Worm (Caenorhabditis elegans) whole organism, L4 larva: ENCODE data around the gene fbxb-60.
"Not testable (repeated sequence)": the region's sequence is repeated elsewhere in the genome, so short reads cannot be mapped to it uniquely, and the experiment has no call there.

Experiments
- F49E8.2 ChIP-seq: sonication (generic microtip); optimal IDR thresholded peaks from 2 replicates; lab custom pipeline; 2016; ENCODE audit warnings: missing compliant biosample characterization, mild to moderate bottlenecking, missing genetic modification characterization, borderline replicate concordance
- T26A8.4 ChIP-seq: fragments of 200-800 bp; sonication (Bioruptor generic); IDR thresholded peaks from 2 replicates; pipeline ENCODE4 v1.3.6; 2022; ENCODE audit warnings: missing genetic modification characterization, missing compliant biosample characterization
- Y105C5A.15 ChIP-seq: fragments of 200-800 bp; sonication (Bioruptor generic); IDR thresholded peaks from 2 replicates; pipeline ENCODE4 v1.3.6; 2022; ENCODE audit warnings: missing genetic modification characterization, missing compliant biosample characterization
- ZK337.2 ChIP-seq: fragments of 200-800 bp; sonication (Bioruptor generic); IDR thresholded peaks from 2 replicates; pipeline ENCODE4 v1.3.6; 2022; ENCODE audit warnings: missing genetic modification reagents, missing genetic modification characterization, missing compliant biosample characterization
- ama-1 ChIP-seq: fragments of 150-350 bp; optimal IDR thresholded peaks from 2 replicates; lab custom pipeline; 2014; ENCODE audit warnings: inconsistent platforms, mixed read lengths
- ceh-44 ChIP-seq: fragments of 200-800 bp; sonication (Bioruptor generic); IDR thresholded peaks from 2 replicates; pipeline ENCODE4 v1.3.6; 2022; ENCODE audit warnings: missing genetic modification reagents, missing genetic modification characterization, missing compliant biosample characterization
- ceh-82 ChIP-seq: sonication (generic microtip); optimal IDR thresholded peaks from 2 replicates; lab custom pipeline; 2017; ENCODE audit warnings: missing biosample characterization, missing genetic modification characterization
- ces-1 ChIP-seq: fragments of 150-350 bp; sonication (generic microtip); optimal IDR thresholded peaks from 4 replicates; lab custom pipeline; 2014; ENCODE audit warnings: missing biosample characterization, missing genetic modification reagents, missing genetic modification characterization
- cey-2 ChIP-seq: sonication (generic microtip); optimal IDR thresholded peaks from 3 replicates; lab custom pipeline; 2017; ENCODE audit warnings: missing genetic modification characterization, mild to moderate bottlenecking, missing compliant biosample characterization, antibody characterized with exemption, borderline replicate concordance; ENCODE audit not compliant: insufficient read depth
- dmd-6 ChIP-seq: fragments of 200-800 bp; sonication (Bioruptor generic); IDR thresholded peaks from 2 replicates; pipeline ENCODE4 v1.3.6; 2022; ENCODE audit warnings: missing genetic modification reagents, missing genetic modification characterization, missing compliant biosample characterization
- dmd-9 ChIP-seq: fragments of 200-800 bp; sonication (Bioruptor generic); IDR thresholded peaks from 2 replicates; pipeline ENCODE4 v1.3.6; 2022; ENCODE audit warnings: missing genetic modification reagents, missing genetic modification characterization, missing compliant biosample characterization
- egl-43 ChIP-seq: fragments of 200-800 bp; sonication (Bioruptor generic); IDR thresholded peaks from 2 replicates; pipeline ENCODE4 v1.3.6; 2022; ENCODE audit warnings: missing genetic modification reagents, missing genetic modification characterization, missing compliant biosample characterization
- hif-1 ChIP-seq, 2 experiments: sonication (generic microtip); optimal IDR thresholded peaks; 2 replicates each; lab custom pipeline; 2016 to 2017; ENCODE audit warnings: missing compliant biosample characterization in 2 of 2, missing genetic modification characterization in 2 of 2, missing genetic modification reagents in 2 of 2, missing genotype in 2 of 2, mild to moderate bottlenecking in 1 of 2
- hlh-11 ChIP-seq: fragments of 200-800 bp; sonication (Bioruptor generic); optimal IDR thresholded peaks from 2 replicates; lab custom pipeline; 2018; ENCODE audit warnings: mild to moderate bottlenecking, missing genetic modification characterization, missing compliant biosample characterization
- hmg-1.1 ChIP-seq: fragments of 200-800 bp; sonication (Bioruptor generic); IDR thresholded peaks from 2 replicates; pipeline ENCODE4 v1.3.6; 2022; ENCODE audit warnings: missing genetic modification reagents, missing genetic modification characterization, missing compliant biosample characterization
- lin-39 ChIP-seq: fragments of 150-350 bp; optimal IDR thresholded peaks from 2 replicates; lab custom pipeline; 2014; ENCODE audit warnings: missing biosample characterization, missing genetic modification reagents, missing genetic modification characterization
- mdl-1 ChIP-seq, 2 experiments: fragments of 150-350 bp in 1 of 2; sonication (generic microtip) in 1 of 2; optimal IDR thresholded peaks; 2 replicates each; lab custom pipeline; 2014 to 2017; ENCODE audit warnings: missing biosample characterization in 2 of 2, missing genetic modification characterization in 2 of 2
- mep-1 ChIP-seq: fragments of 150-350 bp; sonication (generic microtip); optimal IDR thresholded peaks from 3 replicates; lab custom pipeline; 2014; ENCODE audit warnings: missing biosample characterization, missing genetic modification characterization
- nhr-237 ChIP-seq: sonication (generic microtip); optimal IDR thresholded peaks from 2 replicates; lab custom pipeline; 2017; ENCODE audit warnings: missing biosample characterization, missing genetic modification characterization
- nhr-41 ChIP-seq: fragments of 200-800 bp; sonication (Bioruptor generic); IDR thresholded peaks from 2 replicates; pipeline ENCODE4 v1.3.6; 2022; ENCODE audit warnings: missing genetic modification reagents, missing genetic modification characterization, missing compliant biosample characterization
- nhr-42 ChIP-seq: fragments of 200-800 bp; sonication (Bioruptor generic); IDR thresholded peaks from 2 replicates; pipeline ENCODE4 v1.3.6; 2022; ENCODE audit warnings: missing genetic modification characterization, missing compliant biosample characterization
- nhr-6 ChIP-seq: fragments of 150-350 bp; optimal IDR thresholded peaks from 2 replicates; lab custom pipeline; 2014; ENCODE audit warnings: missing biosample characterization, missing genetic modification characterization
- nhr-77 ChIP-seq: fragments of 150-350 bp; optimal IDR thresholded peaks from 2 replicates; lab custom pipeline; 2014; ENCODE audit warnings: missing biosample characterization, missing genetic modification characterization
- pqm-1 ChIP-seq: sonication (generic microtip); optimal IDR thresholded peaks from 2 replicates; lab custom pipeline; 2017; ENCODE audit warnings: missing biosample characterization, missing genetic modification characterization
- rbr-2 ChIP-seq: sonication (generic microtip); optimal IDR thresholded peaks from 2 replicates; lab custom pipeline; 2016; ENCODE audit warnings: missing genotype, missing genetic modification characterization, missing compliant biosample characterization
- sdz-12 ChIP-seq: fragments of 200-800 bp; sonication (Bioruptor generic); optimal IDR thresholded peaks from 2 replicates; lab custom pipeline; 2018; ENCODE audit warnings: mild to moderate bottlenecking, missing genetic modification characterization, missing compliant biosample characterization
- set-16 ChIP-seq: fragments of 200-800 bp; sonication (Bioruptor generic); IDR thresholded peaks from 2 replicates; pipeline ENCODE4 v1.3.6; 2022; ENCODE audit warnings: missing genetic modification reagents, missing genetic modification characterization, missing compliant biosample characterization
- snpc-1.2 ChIP-seq: fragments of 200-800 bp; sonication (Bioruptor generic); IDR thresholded peaks from 2 replicates; pipeline ENCODE4 v1.3.6; 2022; ENCODE audit warnings: missing genetic modification reagents, missing genetic modification characterization, missing compliant biosample characterization
- tag-97 ChIP-seq: fragments of 200-800 bp; sonication (Bioruptor generic); IDR thresholded peaks from 2 replicates; pipeline ENCODE4 v1.3.6; 2022; ENCODE audit warnings: missing genetic modification characterization, missing compliant biosample characterization
- unc-62 ChIP-seq, 3 experiments: fragments of 150-350 bp in 1 of 3; sonication (generic microtip); optimal IDR thresholded peaks in 2 of 3; peaks in 1 of 3; 1 replicate in 1 of 3; 2 replicates in 2 of 3; lab custom pipeline; 2014 to 2017; ENCODE audit warnings: missing biosample characterization in 3 of 3, missing genetic modification characterization in 3 of 3, missing genetic modification reagents in 3 of 3, missing genotype in 1 of 3
- zag-1 ChIP-seq: fragments of 150-350 bp; optimal IDR thresholded peaks from 2 replicates; lab custom pipeline; 2014; ENCODE audit warnings: missing biosample characterization, missing genetic modification characterization
- zip-11 ChIP-seq: fragments of 200-800 bp; sonication (Bioruptor generic); IDR thresholded peaks from 2 replicates; pipeline ENCODE4 v1.3.6; 2022; ENCODE audit warnings: missing genetic modification characterization, missing compliant biosample characterization

The fbxb-60 gene

DNA sequence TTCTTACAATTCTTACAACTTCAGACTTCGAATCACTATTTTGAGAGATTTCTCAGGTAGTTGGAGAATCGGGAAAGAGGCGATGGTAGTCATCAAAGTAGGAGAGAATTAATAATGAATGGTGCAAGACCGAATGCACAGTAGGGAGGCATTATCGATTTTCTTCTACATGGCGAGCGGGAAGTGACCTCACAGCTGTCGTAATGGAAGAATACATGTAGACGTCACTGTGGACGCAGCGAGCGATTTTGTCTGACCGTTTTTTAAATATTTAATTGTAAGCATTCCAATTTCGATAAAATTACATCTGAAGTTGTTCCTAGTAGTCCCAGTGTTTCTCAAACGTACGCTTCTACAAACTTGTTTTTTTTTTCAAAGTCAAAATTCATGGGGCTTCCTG, 12.0 kb downstream of the fbxb-60 start, which contains the start of gene F55C9.11:
TSS of gene F55C9.11 (minus strand) at position 101 of the 400 bp plus-strand sequence.
- TF ChIP-seq tag-97 (GFP tag; lab: Robert Waterston, UW) (no peak), unc-62 (GFP tag; optimal IDR thresholded peaks at IDR 0.05 in 1 of 2; lab: Kevin White, UChicago) (peak in 1 of 2 experiments; percentile 62), unc-62 (tag; optimal IDR thresholded peaks at IDR 0.05; lab: Kevin White, UChicago) (no peak), sdz-12 (no peak), dmd-9 (no peak), nhr-6 (tag; lab: Kevin White, UChicago) (no peak), rbr-2 (tag; lab: Kevin White, UChicago) (no peak), hmg-1.1 (GFP tag; lab: Robert Waterston, UW) (no peak), ZK337.2 (GFP tag; lab: Robert Waterston, UW) (no peak)
- TF ChIP-seq, all 104 proteins: peak for 1

DNA sequence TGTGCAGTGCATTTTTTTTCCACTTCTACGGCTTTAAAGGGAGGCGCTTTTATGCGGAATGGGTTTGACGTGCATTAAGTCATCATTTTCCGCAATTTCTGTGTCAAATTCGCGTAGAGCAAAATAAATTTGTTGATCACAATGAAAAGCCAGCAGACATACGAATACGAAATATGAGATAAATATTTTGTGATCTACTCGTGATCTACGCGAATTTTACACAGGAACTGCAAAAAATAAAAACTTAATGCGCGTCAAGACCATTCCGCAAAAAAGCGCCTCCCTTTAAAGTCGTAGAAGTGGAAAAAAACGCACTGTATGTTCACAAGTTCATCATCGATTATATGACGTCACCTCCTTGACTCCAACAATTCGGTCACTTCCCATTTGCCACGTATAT, 13.8 kb downstream of the fbxb-60 start, which contains the start of gene C43D7.8:
TSS of gene C43D7.8 (minus strand) at position 101 of the 400 bp plus-strand sequence.
- TF ChIP-seq snpc-1.2 (GFP tag; lab: Robert Waterston, UW), result no peak
- TF ChIP-seq Y105C5A.15 (GFP tag; lab: Robert Waterston, UW), result no peak
- no peak for TF ChIP-seq ama-1 (lab: Kevin White, UChicago)
- no peak for TF ChIP-seq ceh-44 (GFP tag; lab: Robert Waterston, UW)
- no peak for TF ChIP-seq T26A8.4 (GFP tag; lab: Robert Waterston, UW)
- TF ChIP-seq mep-1, result no peak
- TF ChIP-seq nhr-42 (GFP tag; lab: Robert Waterston, UW), result no peak
- no peak for TF ChIP-seq hlh-11 (tag; lab: Kevin White, UChicago)
- no peak for TF ChIP-seq zag-1

- TF ChIP-seq nhr-77 (tag; lab: Kevin White, UChicago) (no peak), egl-43 (GFP tag; lab: Robert Waterston, UW) (no peak), nhr-42 (GFP tag; lab: Robert Waterston, UW) (no peak), hif-1 (tag; optimal IDR thresholded peaks at IDR 0.05; lab: Kevin White, UChicago) (no peak), mdl-1 (tag; optimal IDR thresholded peaks at IDR 0.05; lab: Kevin White, UChicago) (no peak), zip-11 (GFP tag; lab: Robert Waterston, UW) (no peak), nhr-237 (tag; lab: Kevin White, UChicago) (no peak), ceh-82 (tag; lab: Kevin White, UChicago) (no peak), lin-39 (tag; lab: Kevin White, UChicago) (no peak), F49E8.2 (tag; lab: Kevin White, UChicago) (no peak), nhr-41 (GFP tag; lab: Robert Waterston, UW) (no peak)
Measured at ce11 chrV:19312975-19313374, 15.4 kb downstream of the fbxb-60 start, which contains the start of gene fbxb-64. Gene fbxb-64, plus strand, starts transcription at chrV:19313275.

- not testable (repeated sequence) for TF ChIP-seq cey-2 (tag; lab: Kevin White, UChicago); ces-1 (GFP tag; lab: Kevin White, UChicago); set-16
Measured at ce11 chrV:19317058-19317457, 19.4 kb downstream of the fbxb-60 start, which contains the start of gene srh-208. Gene srh-208, plus strand, starts transcription at chrV:19317358.

DNA sequence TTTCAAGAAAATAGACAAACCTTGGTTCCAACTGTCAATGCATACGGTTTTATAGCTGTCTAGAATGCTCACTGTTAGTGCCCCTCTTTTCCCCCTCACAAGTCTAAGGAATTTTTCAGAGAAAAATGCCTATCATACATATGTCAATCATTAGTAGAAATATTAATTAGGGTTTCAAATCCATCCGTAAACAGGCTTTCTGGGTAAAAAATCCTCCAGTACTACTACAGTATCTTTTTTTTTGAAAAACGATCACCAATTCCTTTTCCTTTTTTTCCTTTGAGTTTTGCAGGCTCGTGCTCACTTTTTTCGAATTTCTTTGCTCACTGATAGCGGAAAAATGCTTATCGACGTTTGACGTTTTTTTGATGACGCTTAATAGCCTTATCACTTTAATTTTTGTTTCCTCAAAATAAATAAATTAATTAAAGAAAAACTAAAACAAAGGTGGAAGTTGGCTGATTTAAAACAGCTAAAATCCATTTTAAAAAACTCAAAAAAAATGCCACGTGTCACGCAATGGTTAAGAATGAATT, 21.9 kb downstream of the fbxb-60 start, which contains the start of gene C43D7.7:
TSS of gene C43D7.7 (minus strand) at position 51 of the 536 bp plus-strand sequence.
- TF ChIP-seq dmd-6 (GFP tag; lab: Robert Waterston, UW), result peak; percentile 42; the same call in 1 of the 2 replicates
- peak; percentile 40 for TF ChIP-seq pqm-1
- no peak for TF ChIP-seq nhr-77 (tag; lab: Kevin White, UChicago)
